Worm (Caenorhabditis elegans): ENCODE data around the gene syf-2.

Gene syf-2

DNA sequence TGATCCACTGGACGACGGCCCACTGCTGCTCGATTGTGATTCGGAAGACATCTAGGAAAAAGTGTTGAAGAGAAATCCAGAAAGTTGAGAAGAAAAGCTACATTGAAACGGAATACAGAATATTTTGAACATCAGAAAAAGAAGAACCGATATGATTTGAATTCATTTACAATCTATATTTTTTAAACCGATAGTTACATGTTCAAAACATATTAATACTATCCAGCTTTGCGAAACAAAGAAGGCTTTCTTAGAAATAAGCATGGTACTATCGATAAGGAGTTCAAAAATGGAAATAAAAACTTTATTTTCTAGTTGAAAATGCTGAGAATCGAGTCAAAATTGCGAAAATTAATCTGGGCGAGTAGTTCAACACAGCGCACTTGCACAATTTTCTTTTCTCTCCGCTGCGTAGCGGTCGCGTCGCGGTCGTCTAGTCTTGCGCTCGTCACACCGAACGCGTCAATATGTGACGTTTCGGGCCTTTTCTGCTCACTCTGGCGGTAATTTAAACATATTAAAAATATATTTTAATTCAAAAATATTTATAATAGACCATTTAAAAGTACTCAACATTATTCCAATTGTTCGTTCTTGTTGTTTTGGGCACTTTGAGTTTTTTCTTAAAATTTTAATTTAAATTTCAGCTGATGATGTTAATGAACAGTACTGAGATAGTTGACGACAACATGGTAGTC is at the start of gene syf-2, which contains the start of gene K04G7.1:
TSS of gene syf-2 (minus strand) at position 51 of the 698 bp plus-strand sequence.
TSS of gene K04G7.1 (plus strand) at position 648 of the 698 bp plus-strand sequence.
- peak; percentile 75 for TF ChIP-seq him-1 (tag; optimal IDR thresholded peaks at IDR 0.05)
- TF ChIP-seq W03F9.2 (tag; optimal IDR thresholded peaks at IDR 0.05), result peak; percentile 95
- TF ChIP-seq dao-5 (tag; optimal IDR thresholded peaks at IDR 0.05), result no peak

DNA sequence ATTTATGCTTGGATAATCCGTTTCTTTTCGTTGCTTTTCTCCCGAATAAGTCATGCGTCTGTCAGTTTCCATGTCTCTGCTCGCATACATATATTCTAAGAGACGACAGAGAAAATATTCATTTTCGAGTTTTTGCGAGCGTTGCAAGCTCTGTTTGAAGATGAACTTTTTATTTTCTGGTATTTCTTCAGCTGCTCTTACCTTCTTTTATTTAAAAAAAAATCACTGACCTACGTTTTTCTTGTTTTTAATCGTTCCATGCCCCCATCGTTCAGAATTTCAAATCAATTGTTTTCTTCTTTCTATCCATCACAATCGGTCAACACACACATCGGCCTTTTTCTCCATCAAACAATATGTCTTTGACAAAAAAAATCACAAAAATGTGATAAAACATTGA is 48.6 kb upstream of the syf-2 start:
- TF ChIP-seq him-1 (tag; optimal IDR thresholded peaks at IDR 0.05) (no peak), dao-5 (tag; optimal IDR thresholded peaks at IDR 0.05) (no peak), W03F9.2 (tag; optimal IDR thresholded peaks at IDR 0.05) (no peak)

DNA sequence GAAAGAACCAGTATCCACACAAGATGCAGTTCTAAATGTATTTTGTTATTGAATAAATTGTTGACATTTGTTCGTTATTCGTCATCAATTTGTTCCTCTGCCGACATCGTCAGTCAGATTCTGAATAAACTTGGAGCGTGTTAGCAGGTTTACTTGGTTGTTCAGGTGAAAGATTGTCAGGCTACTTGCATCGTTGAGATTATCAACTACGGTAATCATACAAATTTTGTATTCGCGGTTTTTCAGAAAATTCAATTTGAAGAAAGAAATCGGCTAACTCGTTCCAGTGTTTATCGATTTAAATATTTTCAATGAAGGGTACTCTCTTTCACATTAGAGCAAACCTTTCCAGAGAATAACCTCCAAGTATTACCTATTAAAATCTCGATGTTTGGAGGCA is 47.8 kb upstream of the syf-2 start, which contains the start of gene R151.2:
TSS of gene R151.2 (plus strand) at position 247 of the 400 bp plus-strand sequence.
- no peak for TF ChIP-seq him-1 (tag; optimal IDR thresholded peaks at IDR 0.05)
- TF ChIP-seq dao-5 (tag; optimal IDR thresholded peaks at IDR 0.05), result no peak
- no peak for TF ChIP-seq W03F9.2 (tag; optimal IDR thresholded peaks at IDR 0.05)

DNA sequence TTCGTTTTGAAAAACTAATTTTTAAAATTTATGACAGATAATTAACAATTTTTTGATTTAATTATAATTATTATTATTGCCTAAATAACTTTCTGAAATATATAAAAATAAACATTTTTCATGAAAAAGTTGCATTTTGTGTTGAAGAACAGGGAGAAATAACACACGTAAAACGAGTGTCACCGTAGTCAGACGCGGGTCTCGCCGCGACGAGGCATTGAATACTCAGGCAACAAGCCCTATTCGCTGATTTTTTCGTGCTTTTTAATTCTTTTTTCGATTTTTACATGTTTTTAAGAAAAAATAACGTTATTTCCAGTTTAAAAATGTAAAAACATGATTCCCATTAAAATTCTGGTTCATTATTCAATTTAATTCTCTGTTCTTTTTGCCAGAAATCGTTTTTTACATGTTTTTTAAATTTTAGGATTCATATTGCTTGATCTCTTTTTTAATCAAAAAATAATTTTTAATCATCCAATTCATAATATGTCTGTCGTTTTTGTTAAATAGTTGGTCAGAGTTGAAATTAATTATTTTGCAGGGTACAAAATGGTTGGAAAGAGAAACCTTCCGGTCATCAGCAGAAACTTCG is 46.1 kb upstream of the syf-2 start, which contains the start of gene rpl-6:
TSS of gene rpl-6 (plus strand) at position 545 of the 595 bp plus-strand sequence.
- peak; percentile 93 for TF ChIP-seq W03F9.2 (tag; optimal IDR thresholded peaks at IDR 0.05)
- TF ChIP-seq dao-5 (tag; optimal IDR thresholded peaks at IDR 0.05), result no peak
- TF ChIP-seq him-1 (tag; optimal IDR thresholded peaks at IDR 0.05), result no peak

DNA sequence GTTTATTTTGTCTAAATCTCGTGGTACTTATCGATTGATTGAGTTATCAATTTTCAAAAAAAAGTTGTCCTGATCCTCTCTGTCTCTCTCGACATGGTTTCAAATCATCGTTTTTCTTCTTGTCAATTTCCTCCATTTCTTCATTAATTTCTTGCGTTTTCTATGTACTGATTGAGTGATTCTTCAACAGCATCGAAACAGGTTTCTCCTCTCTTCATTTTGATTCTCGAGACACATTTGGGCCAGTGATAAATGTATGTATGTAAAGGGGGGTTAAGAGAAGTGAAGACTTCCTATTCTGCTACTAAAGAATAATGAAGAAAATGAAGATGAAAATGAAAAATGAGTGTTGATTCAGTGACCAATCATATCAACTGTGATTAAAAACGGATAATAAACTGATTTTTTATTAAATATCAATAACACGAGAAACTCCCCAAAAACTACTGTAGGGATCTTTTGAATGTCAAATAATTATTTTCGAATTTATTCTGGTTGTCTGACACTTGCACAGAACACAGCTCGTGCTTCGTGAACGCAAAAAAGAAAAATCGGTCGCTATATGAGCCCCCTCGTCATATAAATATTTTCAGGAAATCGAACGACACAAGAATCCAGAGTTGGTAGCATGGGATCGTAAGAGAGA is 41.3 kb upstream of the syf-2 start:
- no peak for TF ChIP-seq dao-5 (tag; optimal IDR thresholded peaks at IDR 0.05)
- no peak for TF ChIP-seq him-1 (tag; optimal IDR thresholded peaks at IDR 0.05)
- no peak for TF ChIP-seq W03F9.2 (tag; optimal IDR thresholded peaks at IDR 0.05)

DNA sequence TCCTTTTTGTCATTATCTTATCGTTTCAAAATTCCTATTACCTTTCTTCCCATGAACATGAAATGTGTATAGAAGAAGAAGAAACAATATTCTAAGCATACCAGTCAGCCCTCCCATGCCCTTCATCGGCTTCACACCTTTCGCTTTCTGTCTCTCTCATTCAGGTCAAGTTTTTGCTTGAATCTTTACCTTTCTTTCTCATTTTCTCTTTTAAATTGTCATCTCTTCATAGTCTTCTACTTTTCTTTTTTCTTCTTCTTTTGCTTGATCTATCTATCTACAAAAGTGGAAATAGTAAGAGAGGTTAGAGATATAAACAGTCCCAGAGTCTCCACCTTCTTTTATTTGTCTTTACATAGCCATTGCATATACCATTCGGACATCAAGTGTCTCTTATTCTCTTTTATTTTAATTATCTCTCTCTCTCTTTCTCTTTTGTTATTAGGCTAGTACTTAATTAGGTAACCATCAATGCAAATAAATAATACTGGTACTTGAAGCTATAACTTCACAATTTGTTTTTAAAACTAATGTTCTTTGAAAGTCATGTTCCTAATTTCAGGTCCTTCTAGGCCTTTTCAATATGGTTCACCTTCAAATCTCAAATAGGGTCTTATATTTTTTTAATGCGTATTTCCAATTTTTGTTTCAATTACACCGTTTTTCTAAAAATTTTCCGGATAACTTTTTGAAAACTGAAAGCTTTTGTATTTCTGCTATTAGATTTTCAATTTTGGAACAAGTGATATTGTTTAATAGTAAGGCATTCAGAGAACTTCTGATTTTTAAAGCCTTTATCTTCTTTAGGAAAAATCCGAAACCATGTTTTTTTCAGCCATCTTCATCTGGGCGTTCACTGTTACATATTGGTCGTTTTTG is 39.7 kb upstream of the syf-2 start, which contains the start of gene dpy-31:
TSS of gene dpy-31 (plus strand) at position 829 of the 879 bp plus-strand sequence.
- TF ChIP-seq dao-5 (tag; optimal IDR thresholded peaks at IDR 0.05), result no peak
- no peak for TF ChIP-seq him-1 (tag; optimal IDR thresholded peaks at IDR 0.05)
- no peak for TF ChIP-seq W03F9.2 (tag; optimal IDR thresholded peaks at IDR 0.05)

DNA sequence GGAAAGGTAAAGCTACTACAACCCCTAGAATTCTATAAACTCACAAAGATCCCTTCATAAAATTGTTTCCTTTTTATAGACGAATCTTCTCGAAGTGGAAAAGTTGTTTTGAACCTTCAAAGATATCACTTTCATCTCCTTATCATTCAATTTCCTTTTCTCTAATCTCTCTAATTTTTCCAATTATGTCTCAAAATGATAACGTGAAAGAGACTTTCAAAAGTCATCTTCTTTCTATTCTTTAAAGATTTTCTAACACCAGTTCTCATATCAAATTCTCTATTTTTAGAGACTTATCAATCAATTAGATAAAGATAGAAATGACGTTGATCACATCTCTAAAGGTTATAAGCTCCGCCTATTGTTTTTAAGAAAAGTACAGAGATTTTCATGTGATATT is 37.6 kb upstream of the syf-2 start:
- no peak for TF ChIP-seq dao-5 (tag; optimal IDR thresholded peaks at IDR 0.05)
- no peak for TF ChIP-seq him-1 (tag; optimal IDR thresholded peaks at IDR 0.05)
- TF ChIP-seq W03F9.2 (tag; optimal IDR thresholded peaks at IDR 0.05), result no peak

DNA sequence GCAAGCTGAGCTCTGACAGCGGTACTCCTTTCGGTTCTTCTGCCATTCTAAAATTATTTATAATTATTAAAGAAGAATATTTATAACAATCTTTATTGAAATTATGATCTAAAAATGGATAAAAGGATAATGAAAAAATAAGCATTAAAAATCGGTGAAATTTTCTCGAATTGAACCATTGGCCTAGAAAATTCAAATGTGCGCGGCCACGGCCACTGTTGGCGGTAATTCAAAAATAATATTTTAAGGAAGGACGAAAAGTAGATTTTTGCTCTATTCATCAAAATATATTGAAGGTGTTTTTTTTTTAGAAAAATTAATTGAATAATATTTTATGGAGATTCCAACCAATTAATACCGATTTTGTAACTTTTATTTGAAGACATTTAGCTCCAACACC is 36.9 kb upstream of the syf-2 start, which contains the start of gene pfd-5:
TSS of gene pfd-5 (minus strand) at position 47 of the 400 bp plus-strand sequence.
- peak; percentile 56 for TF ChIP-seq W03F9.2 (tag; optimal IDR thresholded peaks at IDR 0.05)
- no peak for TF ChIP-seq dao-5 (tag; optimal IDR thresholded peaks at IDR 0.05)

DNA sequence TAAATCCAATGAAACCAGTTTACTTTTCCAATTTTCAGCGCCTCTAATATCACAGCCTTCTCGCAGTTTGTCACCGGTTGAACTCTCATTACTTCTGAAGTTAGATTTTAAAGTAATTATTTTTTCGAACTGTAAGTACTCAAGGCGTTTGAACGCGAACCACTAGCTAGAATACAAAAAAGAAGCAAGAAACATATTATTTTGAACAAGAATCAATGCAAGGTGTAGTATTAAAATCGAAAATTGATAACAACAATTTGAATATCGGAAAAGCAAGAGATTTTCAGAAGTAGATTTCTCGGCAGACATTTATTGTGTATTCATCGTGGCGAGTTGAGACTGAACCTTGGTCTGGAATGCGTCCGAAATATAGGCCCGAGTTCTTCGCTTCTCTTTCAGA is 36.1 kb upstream of the syf-2 start, which contains the start of gene exos-9:
TSS of gene exos-9 (minus strand) at position 101 of the 400 bp plus-strand sequence.
- TF ChIP-seq dao-5 (tag; optimal IDR thresholded peaks at IDR 0.05), result no peak
- TF ChIP-seq W03F9.2 (tag; optimal IDR thresholded peaks at IDR 0.05), result no peak

ce11 chrIII:7195325-7195724 is 33.4 kb upstream of the syf-2 start, which contains the start of gene F37C12.18:
Gene F37C12.18 (minus strand): TSS chrIII:7195425.
- TF ChIP-seq W03F9.2 (tag; optimal IDR thresholded peaks at IDR 0.05), result no peak
- TF ChIP-seq dao-5 (tag; optimal IDR thresholded peaks at IDR 0.05), result no peak
- no peak for TF ChIP-seq him-1 (tag; optimal IDR thresholded peaks at IDR 0.05)

- no peak for TF ChIP-seq dao-5 (tag; optimal IDR thresholded peaks at IDR 0.05)
- no peak for TF ChIP-seq him-1 (tag; optimal IDR thresholded peaks at IDR 0.05)
- no peak for TF ChIP-seq W03F9.2 (tag; optimal IDR thresholded peaks at IDR 0.05)
Observed at ce11 chrIII:7192942-7193665, 31.2 kb upstream of the syf-2 start, which contains the start of gene mec-14. Gene mec-14 (minus strand): TSS chrIII:7192992.

ce11 chrIII:7189581-7190128 is 27.7 kb upstream of the syf-2 start, which contains the start of gene rps-21:
Gene rps-21 (minus strand): TSS chrIII:7189631.
- TF ChIP-seq him-1 (tag; optimal IDR thresholded peaks at IDR 0.05) (no peak), W03F9.2 (tag; optimal IDR thresholded peaks at IDR 0.05) (peak; percentile 67), dao-5 (tag; optimal IDR thresholded peaks at IDR 0.05) (no peak)
